Worm (Caenorhabditis elegans) whole organism, mixed stage, embryonic: ENCODE results near the gene cft-1.

Source experiments
- ceh-39 ChIP-seq: fragments of 150-350 bp; optimal IDR thresholded peaks from 2 replicates; lab custom pipeline; 2014; ENCODE audit warnings: missing biosample characterization, missing genetic modification characterization
- elt-3 ChIP-seq: fragments of 150-350 bp; optimal IDR thresholded peaks from 2 replicates; lab custom pipeline; 2014; ENCODE audit warnings: missing biosample characterization, missing genetic modification characterization
- nhr-237 ChIP-seq: fragments of 150-350 bp; optimal IDR thresholded peaks from 2 replicates; lab custom pipeline; 2014; ENCODE audit warnings: missing biosample characterization, missing genetic modification characterization
- snpc-4 ChIP-seq: fragments of 150-350 bp; optimal IDR thresholded peaks from 2 replicates; lab custom pipeline; 2014; ENCODE audit warnings: missing biosample characterization, missing genetic modification characterization

ce11 chrV:5493447-5493846 lies 45.2 kb upstream of the cft-1 start, which contains the start of gene T05C3.2:
- no peak for TF ChIP-seq snpc-4 (tag; lab: Kevin White, UChicago)
- no peak for TF ChIP-seq ceh-39 (tag; lab: Kevin White, UChicago)
- TF ChIP-seq elt-3 = no peak
- TF ChIP-seq nhr-237 = no peak
